Worm (Caenorhabditis elegans) whole organism, young adult: Measurements from ENCODE around the gene str-209.

ENCODE experiments used
- B0019.2 ChIP-seq: fragments of 200-800 bp; sonication (Bioruptor generic); conservative IDR thresholded peaks from 2 replicates; pipeline ENCODE4 v1.3.6; 2022; ENCODE audit warnings: missing genetic modification reagents, missing genetic modification characterization, missing compliant biosample characterization
- K12H6.12 ChIP-seq: fragments of 200-800 bp; sonication (Bioruptor generic); optimal IDR thresholded peaks from 2 replicates; lab custom pipeline; 2018; ENCODE audit warnings: mild to moderate bottlenecking, missing genetic modification characterization, missing compliant biosample characterization
- Y67H2A.10 ChIP-seq: fragments of 200-800 bp; sonication (Bioruptor generic); conservative IDR thresholded peaks from 2 replicates; pipeline ENCODE4 v1.3.6; 2022; ENCODE audit warnings: missing genetic modification reagents, missing genetic modification characterization, missing compliant biosample characterization
- attf-6 ChIP-seq: fragments of 200-800 bp; sonication (Bioruptor generic); IDR thresholded peaks from 2 replicates; pipeline ENCODE4 v1.3.6; 2022; ENCODE audit warnings: missing genetic modification reagents, missing genetic modification characterization, missing compliant biosample characterization
- dox-1 ChIP-seq: fragments of 200-800 bp; sonication (Bioruptor generic); IDR thresholded peaks from 2 replicates; pipeline ENCODE4 v1.3.6; 2022; ENCODE audit warnings: missing genetic modification reagents, missing genetic modification characterization, missing compliant biosample characterization
- madf-3 ChIP-seq: fragments of 200-800 bp; sonication (Bioruptor generic); IDR thresholded peaks from 2 replicates; pipeline ENCODE4 v1.3.6; 2022; ENCODE audit warnings: missing genetic modification reagents, missing genetic modification characterization, missing compliant biosample characterization
- nhr-27 ChIP-seq: fragments of 200-800 bp; sonication (Bioruptor generic); optimal IDR thresholded peaks from 2 replicates; lab custom pipeline; 2018; ENCODE audit warnings: mild to moderate bottlenecking, missing genetic modification characterization, moderate library complexity, missing compliant biosample characterization
- pha-4 ChIP-seq: fragments of 150-350 bp; sonication (generic microtip); optimal IDR thresholded peaks from 2 replicates; lab custom pipeline; 2014; ENCODE audit warnings: missing biosample characterization, missing genetic modification reagents, missing genetic modification characterization
- tbx-9 ChIP-seq: sonication (generic microtip); optimal IDR thresholded peaks from 2 replicates; lab custom pipeline; 2016; ENCODE audit warnings: borderline replicate concordance, missing genetic modification characterization, inconsistent platforms, missing compliant biosample characterization
- unc-62 ChIP-seq: fragments of 150-350 bp; optimal IDR thresholded peaks from 2 replicates; lab custom pipeline; 2014; ENCODE audit warnings: missing biosample characterization, missing genetic modification reagents, missing genetic modification characterization

ce11 chrV:4965790-4966189 lies 17.1 kb downstream of the str-209 start:
- TF ChIP-seq nhr-27 (no peak), unc-62 (GFP tag; lab: Kevin White, UChicago) (no peak), pha-4 (no peak), tbx-9 (tag; lab: Kevin White, UChicago) (no peak), madf-3 (GFP tag; lab: Robert Waterston, UW) (no peak), attf-6 (no peak), K12H6.12 (tag; lab: Kevin White, UChicago) (no peak), B0019.2 (GFP tag; lab: Robert Waterston, UW) (no peak), dox-1 (GFP tag; lab: Robert Waterston, UW) (no peak), Y67H2A.10 (GFP tag; lab: Robert Waterston, UW) (no peak)
